Worm (Caenorhabditis elegans) whole organism, L3 larva: Measurements from ENCODE around the gene F54F2.14.

Experiments used
- R02D3.7 ChIP-seq: fragments of 150-350 bp; optimal IDR thresholded peaks from 2 replicates; lab custom pipeline; 2014; ENCODE audit warnings: missing biosample characterization, missing genetic modification characterization
- ZK546.5 ChIP-seq: sonication (generic microtip); optimal IDR thresholded peaks from 2 replicates; lab custom pipeline; 2017; ENCODE audit warnings: missing biosample characterization, missing genetic modification characterization
- aly-2 ChIP-seq: fragments of 150-350 bp; optimal IDR thresholded peaks from 2 replicates; lab custom pipeline; 2014; ENCODE audit warnings: missing biosample characterization, missing genetic modification characterization
- ama-1 ChIP-seq: fragments of 150-350 bp; optimal IDR thresholded peaks from 2 replicates; lab custom pipeline; 2018
- ceh-16 ChIP-seq: sonication (generic microtip); optimal IDR thresholded peaks from 2 replicates; lab custom pipeline; 2017; ENCODE audit warnings: missing biosample characterization, missing genetic modification characterization
- ceh-28 ChIP-seq: fragments of 150-350 bp; optimal IDR thresholded peaks from 2 replicates; lab custom pipeline; 2014; ENCODE audit warnings: missing biosample characterization, missing genetic modification reagents, missing genetic modification characterization
- ceh-82 ChIP-seq: fragments of 150-350 bp; optimal IDR thresholded peaks from 2 replicates; lab custom pipeline; 2014; ENCODE audit warnings: missing biosample characterization, missing genetic modification characterization
- ceh-9 ChIP-seq: sonication (generic microtip); optimal IDR thresholded peaks from 2 replicates; lab custom pipeline; 2018; ENCODE audit warnings: missing biosample characterization, missing genetic modification characterization
- egl-27 ChIP-seq: sonication (generic microtip); optimal IDR thresholded peaks from 4 replicates; lab custom pipeline; 2017; ENCODE audit warnings: missing biosample characterization, missing genetic modification reagents, missing genetic modification characterization
- egl-5 ChIP-seq: fragments of 150-350 bp; optimal IDR thresholded peaks from 2 replicates; lab custom pipeline; 2017; ENCODE audit warnings: missing biosample characterization, missing genetic modification reagents, missing genetic modification characterization, inconsistent platforms
- elt-1 ChIP-seq: fragments of 150-350 bp; optimal IDR thresholded peaks from 2 replicates; lab custom pipeline; 2014; ENCODE audit warnings: missing biosample characterization, missing genetic modification characterization
- elt-2 ChIP-seq: sonication (generic microtip); optimal IDR thresholded peaks from 2 replicates; lab custom pipeline; 2016; ENCODE audit warnings: missing genetic modification reagents, mild to moderate bottlenecking, missing genetic modification characterization, missing compliant biosample characterization
- eor-1 ChIP-seq, 2 experiments: fragments of 150-350 bp; optimal IDR thresholded peaks; 2 replicates each; lab custom pipeline; 2014 to 2018; ENCODE audit warnings: missing biosample characterization in 2 of 2, missing genetic modification characterization in 2 of 2
- fkh-10 ChIP-seq: sonication (generic microtip); optimal IDR thresholded peaks from 2 replicates; lab custom pipeline; 2017; ENCODE audit warnings: missing biosample characterization, missing genetic modification reagents, missing genetic modification characterization
- fkh-2 ChIP-seq: fragments of 150-350 bp; optimal IDR thresholded peaks from 2 replicates; lab custom pipeline; 2014; ENCODE audit warnings: missing biosample characterization, missing genetic modification reagents, missing genetic modification characterization
- fos-1 ChIP-seq: fragments of 150-350 bp; optimal IDR thresholded peaks from 2 replicates; lab custom pipeline; 2014; ENCODE audit warnings: missing biosample characterization, missing genetic modification characterization
- hmg-11 ChIP-seq: sonication (generic microtip); optimal IDR thresholded peaks from 2 replicates; lab custom pipeline; 2016; ENCODE audit warnings: missing genetic modification characterization, missing compliant biosample characterization
- jun-1 ChIP-seq: fragments of 150-350 bp; optimal IDR thresholded peaks from 2 replicates; lab custom pipeline; 2014; ENCODE audit warnings: missing biosample characterization, missing genetic modification reagents, missing genetic modification characterization
- lin-15B ChIP-seq: fragments of 150-350 bp; optimal IDR thresholded peaks from 2 replicates; lab custom pipeline; 2014; ENCODE audit warnings: missing biosample characterization, missing genetic modification characterization
- lin-39 ChIP-seq: fragments of 150-350 bp; optimal IDR thresholded peaks from 2 replicates; lab custom pipeline; 2018; ENCODE audit warnings: missing biosample characterization, missing genetic modification reagents, missing genetic modification characterization
- lsy-12 ChIP-seq: sonication (generic microtip); optimal IDR thresholded peaks from 2 replicates; lab custom pipeline; 2016; ENCODE audit warnings: mild to moderate bottlenecking, missing genetic modification characterization, missing compliant biosample characterization
- mdl-1 ChIP-seq: fragments of 150-350 bp; optimal IDR thresholded peaks from 2 replicates; lab custom pipeline; 2014; ENCODE audit warnings: missing biosample characterization, missing genetic modification characterization
- mml-1 ChIP-seq: fragments of 150-350 bp; sonication (generic microtip); optimal IDR thresholded peaks from 3 replicates; lab custom pipeline; 2014; ENCODE audit warnings: missing biosample characterization, missing genetic modification characterization
- nfya-1 ChIP-seq: sonication (generic microtip); optimal IDR thresholded peaks from 2 replicates; lab custom pipeline; 2017; ENCODE audit warnings: missing genetic modification characterization, mild to moderate bottlenecking, missing compliant biosample characterization, antibody characterized with exemption, moderate library complexity; ENCODE audit not compliant: insufficient read depth
- nhr-11 ChIP-seq: fragments of 150-350 bp; optimal IDR thresholded peaks from 2 replicates; lab custom pipeline; 2014; ENCODE audit warnings: missing biosample characterization, missing genetic modification characterization
- nhr-23 ChIP-seq: fragments of 150-350 bp; optimal IDR thresholded peaks from 2 replicates; lab custom pipeline; 2014; ENCODE audit warnings: missing biosample characterization, missing genetic modification reagents, missing genetic modification characterization
- nhr-237 ChIP-seq: fragments of 150-350 bp; optimal IDR thresholded peaks from 2 replicates; lab custom pipeline; 2014; ENCODE audit warnings: missing biosample characterization, missing genetic modification characterization
- nhr-25 ChIP-seq: sonication (generic microtip); optimal IDR thresholded peaks from 2 replicates; lab custom pipeline; 2017; ENCODE audit warnings: missing biosample characterization, missing genetic modification characterization
- nhr-28 ChIP-seq: fragments of 150-350 bp; optimal IDR thresholded peaks from 2 replicates; lab custom pipeline; 2014; ENCODE audit warnings: missing biosample characterization, missing genetic modification characterization
- nhr-43 ChIP-seq: sonication (generic microtip); optimal IDR thresholded peaks from 2 replicates; lab custom pipeline; 2016; ENCODE audit warnings: mild to moderate bottlenecking, missing genetic modification characterization, missing compliant biosample characterization; ENCODE audit not compliant: poor library complexity, severe bottlenecking
- nhr-67 ChIP-seq: fragments of 150-350 bp; optimal IDR thresholded peaks from 2 replicates; lab custom pipeline; 2014; ENCODE audit warnings: missing biosample characterization, missing genetic modification characterization
- nhr-76 ChIP-seq: fragments of 150-350 bp; sonication (generic microtip); optimal IDR thresholded peaks from 5 replicates; lab custom pipeline; 2014; ENCODE audit warnings: missing biosample characterization, missing genetic modification characterization
- nhr-77 ChIP-seq: fragments of 150-350 bp; optimal IDR thresholded peaks from 2 replicates; lab custom pipeline; 2014; ENCODE audit warnings: missing biosample characterization, missing genetic modification characterization
- pha-4 ChIP-seq: fragments of 150-350 bp; optimal IDR thresholded peaks from 2 replicates; lab custom pipeline; 2014; ENCODE audit warnings: missing biosample characterization, missing genetic modification reagents, missing genetic modification characterization
- skn-1 ChIP-seq: fragments of 150-350 bp; optimal IDR thresholded peaks from 2 replicates; lab custom pipeline; 2014; ENCODE audit warnings: missing biosample characterization, missing genetic modification characterization
- snpc-4 ChIP-seq: fragments of 150-350 bp; optimal IDR thresholded peaks from 2 replicates; lab custom pipeline; 2014; ENCODE audit warnings: missing biosample characterization, missing genetic modification characterization
- tbx-2 ChIP-seq: sonication (generic microtip); optimal IDR thresholded peaks from 2 replicates; lab custom pipeline; 2016; ENCODE audit warnings: mild to moderate bottlenecking, missing genetic modification characterization, missing compliant biosample characterization
- unc-39 ChIP-seq: sonication (generic microtip); optimal IDR thresholded peaks from 4 replicates; lab custom pipeline; 2017; ENCODE audit warnings: missing biosample characterization, missing genetic modification characterization
- unc-62 ChIP-seq: fragments of 150-350 bp; sonication (generic microtip); optimal IDR thresholded peaks from 4 replicates; lab custom pipeline; 2014; ENCODE audit warnings: missing biosample characterization, missing genetic modification reagents, missing genetic modification characterization
- zag-1 ChIP-seq: fragments of 150-350 bp; optimal IDR thresholded peaks from 2 replicates; lab custom pipeline; 2014; ENCODE audit warnings: missing biosample characterization, missing genetic modification characterization
- ztf-4 ChIP-seq: fragments of 150-350 bp; optimal IDR thresholded peaks from 2 replicates; lab custom pipeline; 2014; ENCODE audit warnings: missing biosample characterization, missing genetic modification characterization

Gene F54F2.14

ce11 chrIII:8785426-8785825 lies 5.9 kb upstream of the F54F2.14 start (continued):
- no peak for TF ChIP-seq tbx-2 (tag; lab: Kevin White, UChicago)
- TF ChIP-seq fkh-2, result no peak
- TF ChIP-seq ZK546.5, result no peak
- no peak for TF ChIP-seq fkh-10
- TF ChIP-seq mml-1 (tag; lab: Kevin White, UChicago), result no peak
- peak; percentile 96 for TF ChIP-seq pha-4
- TF ChIP-seq nhr-43 (tag; lab: Kevin White, UChicago), result no peak
- peak; percentile 80 for TF ChIP-seq lin-39 (tag; lab: Kevin White, UChicago)
- TF ChIP-seq elt-2 (tag; lab: Kevin White, UChicago), result peak; percentile 28
- TF ChIP-seq nhr-237, result no peak
- TF ChIP-seq unc-62 (GFP tag; lab: Kevin White, UChicago), result no peak
- TF ChIP-seq R02D3.7 (tag; lab: Kevin White, UChicago), result no peak
- no peak for TF ChIP-seq fos-1 (tag; lab: Kevin White, UChicago)

- no peak for TF ChIP-seq elt-1 (tag; lab: Kevin White, UChicago)
- no peak for TF ChIP-seq zag-1
- TF ChIP-seq nfya-1 (tag; lab: Kevin White, UChicago), result no peak
- no peak for TF ChIP-seq nhr-43 (tag; lab: Kevin White, UChicago)
- TF ChIP-seq ceh-16 (tag; lab: Kevin White, UChicago), result no peak
- no peak for TF ChIP-seq snpc-4 (tag; lab: Kevin White, UChicago)
- no peak for TF ChIP-seq nhr-67
- no peak for TF ChIP-seq skn-1 (tag; lab: Kevin White, UChicago)
- no peak for TF ChIP-seq aly-2 (tag; lab: Kevin White, UChicago)
- no peak for TF ChIP-seq fkh-2
- no peak for TF ChIP-seq jun-1 (tag; lab: Kevin White, UChicago)
- no peak for TF ChIP-seq nhr-23 (tag; lab: Kevin White, UChicago)
Measured at ce11 chrIII:8786077-8786476, 5.3 kb upstream of the F54F2.14 start, which contains the start of gene K02D10.8. Gene K02D10.8 (plus strand): TSS chrIII:8786377.

- TF ChIP-seq nhr-237 (no peak), egl-5 (tag; lab: Kevin White, UChicago) (peak; percentile 32), unc-39 (tag; lab: Kevin White, UChicago) (no peak), hmg-11 (peak; percentile 40), nfya-1 (tag; lab: Kevin White, UChicago) (peak; percentile 25), lin-39 (tag; lab: Kevin White, UChicago) (peak; percentile 73), lin-15B (tag; lab: Kevin White, UChicago) (peak; percentile 17)
Measured at ce11 chrIII:8788690-8789089, 2.7 kb upstream of the F54F2.14 start.

ce11 chrIII:8792251-8792650 lies 905 bp downstream of the F54F2.14 start, which contains the start of gene ztf-1:
Gene ztf-1 (minus strand): TSS chrIII:8792351.
- no peak for TF ChIP-seq R02D3.7 (tag; lab: Kevin White, UChicago)
- TF ChIP-seq egl-5 (tag; lab: Kevin White, UChicago), result no peak
- TF ChIP-seq jun-1 (tag; lab: Kevin White, UChicago), result no peak
- TF ChIP-seq nhr-23 (tag; lab: Kevin White, UChicago), result no peak
- TF ChIP-seq skn-1 (tag; lab: Kevin White, UChicago), result no peak
- TF ChIP-seq ceh-9 (tag; lab: Kevin White, UChicago), result no peak
- TF ChIP-seq ztf-4 (tag; lab: Kevin White, UChicago), result no peak
- TF ChIP-seq elt-1 (tag; lab: Kevin White, UChicago), result no peak
- no peak for TF ChIP-seq elt-2 (tag; lab: Kevin White, UChicago)
- no peak for TF ChIP-seq ZK546.5
- no peak for TF ChIP-seq fkh-2

- TF ChIP-seq mdl-1 (tag; lab: Kevin White, UChicago) (peak; percentile 31), ceh-16 (tag; lab: Kevin White, UChicago) (no peak), lin-15B (tag; lab: Kevin White, UChicago) (peak; percentile 49), ama-1 (lab: Kevin White, UChicago) (peak; percentile 77), unc-62 (GFP tag; lab: Kevin White, UChicago) (no peak), nhr-67 (no peak), nhr-43 (tag; lab: Kevin White, UChicago) (peak; percentile 69), ztf-4 (tag; lab: Kevin White, UChicago) (no peak), nhr-11 (tag; lab: Kevin White, UChicago) (no peak), jun-1 (tag; lab: Kevin White, UChicago) (peak; percentile 86), egl-27 (tag; lab: Kevin White, UChicago) (peak; percentile 42), fos-1 (tag; lab: Kevin White, UChicago) (no peak), nhr-77 (tag; lab: Kevin White, UChicago) (no peak), elt-1 (tag; lab: Kevin White, UChicago) (peak; percentile 52), nhr-28 (tag; lab: Kevin White, UChicago) (no peak), R02D3.7 (tag; lab: Kevin White, UChicago) (peak; percentile 30), skn-1 (tag; lab: Kevin White, UChicago) (peak; percentile 33), ceh-28 (tag; lab: Kevin White, UChicago) (peak; percentile 17), elt-2 (tag; lab: Kevin White, UChicago) (peak; percentile 75), fkh-2 (no peak), nhr-76 (tag; lab: Kevin White, UChicago) (no peak), ceh-82 (no peak), unc-39 (tag; lab: Kevin White, UChicago) (no peak), lin-39 (tag; lab: Kevin White, UChicago) (peak; percentile 79), lsy-12 (tag; lab: Kevin White, UChicago) (peak; percentile 87), nhr-25 (tag; lab: Kevin White, UChicago) (peak; percentile 91), eor-1 (tag; optimal IDR thresholded peaks at IDR 0.05; lab: Kevin White, UChicago) (no peak), nhr-23 (tag; lab: Kevin White, UChicago) (peak; percentile 86), nfya-1 (tag; lab: Kevin White, UChicago) (peak; percentile 68), aly-2 (tag; lab: Kevin White, UChicago) (no peak), egl-5 (tag; lab: Kevin White, UChicago) (peak; percentile 31)
Measured at ce11 chrIII:8794793-8795192, 3.4 kb downstream of the F54F2.14 start.
